Worm (Caenorhabditis elegans) whole organism, mixed stage, embryonic: ENCODE data around the gene gst-6.

Experiments
- M03D4.4 ChIP-seq: sonication (generic microtip); optimal IDR thresholded peaks from 2 replicates; lab custom pipeline; 2017; ENCODE audit warnings: mild to moderate bottlenecking, missing genetic modification characterization, missing compliant biosample characterization
- cnd-1 ChIP-seq: fragments of 200-800 bp; sonication (Bioruptor generic); optimal IDR thresholded peaks from 2 replicates; lab custom pipeline; 2018; ENCODE audit warnings: mild to moderate bottlenecking, missing genetic modification characterization, missing compliant biosample characterization
- flh-1 ChIP-seq: fragments of 200-800 bp; sonication (Bioruptor generic); optimal IDR thresholded peaks from 2 replicates; lab custom pipeline; 2018; ENCODE audit warnings: mild to moderate bottlenecking, missing genetic modification characterization, moderate library complexity, missing compliant biosample characterization
- lsy-2 ChIP-seq: fragments of 150-350 bp; optimal IDR thresholded peaks from 2 replicates; lab custom pipeline; 2014; ENCODE audit warnings: missing biosample characterization, missing genetic modification characterization
- mep-1 ChIP-seq: fragments of 150-350 bp; optimal IDR thresholded peaks from 2 replicates; lab custom pipeline; 2017; ENCODE audit warnings: missing biosample characterization, missing genetic modification reagents, missing genetic modification characterization, inconsistent platforms
- nhr-12 ChIP-seq: fragments of 150-350 bp; optimal IDR thresholded peaks from 2 replicates; lab custom pipeline; 2014; ENCODE audit warnings: missing biosample characterization, missing genetic modification characterization
- nhr-237 ChIP-seq: fragments of 150-350 bp; optimal IDR thresholded peaks from 2 replicates; lab custom pipeline; 2014; ENCODE audit warnings: missing biosample characterization, missing genetic modification characterization
- pha-4 ChIP-seq: fragments of 150-350 bp; optimal IDR thresholded peaks from 2 replicates; lab custom pipeline; 2018; ENCODE audit warnings: missing biosample characterization, missing genetic modification reagents, missing genetic modification characterization

ce11 chrII:4915572-4915971 lies 35.9 kb downstream of the gst-6 start:
- TF ChIP-seq M03D4.4 (tag; lab: Kevin White, UChicago) (no peak), cnd-1 (no peak), pha-4 (tag; lab: Kevin White, UChicago) (no peak), nhr-237 (tag; lab: Kevin White, UChicago) (no peak), flh-1 (no peak), nhr-12 (tag; lab: Kevin White, UChicago) (no peak), lsy-2 (tag; lab: Kevin White, UChicago) (no peak), mep-1 (tag; lab: Kevin White, UChicago) (no peak)
